Worm (Caenorhabditis elegans) whole organism, L4 larva: Measurements from ENCODE around the gene ZK1236.5.

ENCODE experiments used
- F37D6.2 ChIP-seq: sonication (generic microtip); optimal IDR thresholded peaks from 2 replicates; lab custom pipeline; 2016; ENCODE audit warnings: mild to moderate bottlenecking, missing genetic modification characterization, missing compliant biosample characterization
- F49E8.2 ChIP-seq: sonication (generic microtip); optimal IDR thresholded peaks from 2 replicates; lab custom pipeline; 2016; ENCODE audit warnings: missing compliant biosample characterization, mild to moderate bottlenecking, missing genetic modification characterization, borderline replicate concordance
- T26A8.4 ChIP-seq: fragments of 200-800 bp; sonication (Bioruptor generic); IDR thresholded peaks from 2 replicates; pipeline ENCODE4 v1.3.6; 2022; ENCODE audit warnings: missing genetic modification characterization, missing compliant biosample characterization
- Y5F2A.4 ChIP-seq: fragments of 200-800 bp; sonication (Bioruptor generic); optimal IDR thresholded peaks from 2 replicates; lab custom pipeline; 2018; ENCODE audit warnings: mild to moderate bottlenecking, missing genetic modification characterization, missing compliant biosample characterization
- ZK337.2 ChIP-seq: fragments of 200-800 bp; sonication (Bioruptor generic); IDR thresholded peaks from 2 replicates; pipeline ENCODE4 v1.3.6; 2022; ENCODE audit warnings: missing genetic modification reagents, missing genetic modification characterization, missing compliant biosample characterization
- aha-1 ChIP-seq: fragments of 150-350 bp; peaks from one replicate; lab custom pipeline; 2014; ENCODE audit warnings: missing biosample characterization, missing genetic modification characterization
- aly-2 ChIP-seq: sonication (generic microtip); optimal IDR thresholded peaks from 2 replicates; lab custom pipeline; 2018; ENCODE audit warnings: missing biosample characterization, missing genetic modification characterization
- ama-1 ChIP-seq: fragments of 150-350 bp; optimal IDR thresholded peaks from 2 replicates; lab custom pipeline; 2014; ENCODE audit warnings: inconsistent platforms, mixed read lengths
- arid-1 ChIP-seq: fragments of 200-800 bp; sonication (Bioruptor generic); conservative IDR thresholded peaks from 2 replicates; pipeline ENCODE4 v1.3.6; 2022; ENCODE audit warnings: missing genetic modification reagents, missing genetic modification characterization, missing compliant biosample characterization
- ceh-82 ChIP-seq: sonication (generic microtip); optimal IDR thresholded peaks from 2 replicates; lab custom pipeline; 2017; ENCODE audit warnings: missing biosample characterization, missing genetic modification characterization
- daf-16 ChIP-seq, 3 experiments: sonication (generic microtip); optimal IDR thresholded peaks; 2 replicates each; lab custom pipeline; 2016 to 2017; ENCODE audit warnings: missing genetic modification characterization in 3 of 3, missing genetic modification reagents in 3 of 3, mild to moderate bottlenecking in 2 of 3, missing compliant biosample characterization in 2 of 3, missing biosample characterization in 1 of 3, moderate library complexity in 1 of 3
- daf-19 ChIP-seq: fragments of 200-800 bp; sonication (Bioruptor generic); conservative IDR thresholded peaks from 2 replicates; pipeline ENCODE4 v1.3.6; 2022; ENCODE audit warnings: missing genetic modification characterization, missing compliant biosample characterization
- daf-8 ChIP-seq: fragments of 200-800 bp; sonication (Bioruptor generic); IDR thresholded peaks from 2 replicates; pipeline ENCODE4 v1.3.6; 2022; ENCODE audit warnings: missing genetic modification characterization, missing compliant biosample characterization
- dmd-8 ChIP-seq: fragments of 200-800 bp; sonication (Bioruptor generic); IDR thresholded peaks from 2 replicates; pipeline ENCODE4 v1.3.6; 2022; ENCODE audit warnings: missing genetic modification characterization, missing compliant biosample characterization
- duxl-1 ChIP-seq: sonication (generic microtip); optimal IDR thresholded peaks from 2 replicates; lab custom pipeline; 2016; ENCODE audit warnings: mild to moderate bottlenecking, missing genetic modification characterization, moderate library complexity, missing compliant biosample characterization; ENCODE audit not compliant: poor library complexity
- dve-1 ChIP-seq: sonication (generic microtip); optimal IDR thresholded peaks from 2 replicates; lab custom pipeline; 2017; ENCODE audit warnings: antibody characterized with exemption, mild to moderate bottlenecking, missing genetic modification characterization, missing compliant biosample characterization; ENCODE audit not compliant: insufficient read depth
- fkh-10 ChIP-seq: fragments of 150-350 bp; optimal IDR thresholded peaks from 2 replicates; lab custom pipeline; 2014; ENCODE audit warnings: missing biosample characterization, missing genetic modification reagents, missing genetic modification characterization
- gei-8 ChIP-seq: fragments of 200-800 bp; sonication (Bioruptor generic); optimal IDR thresholded peaks from 2 replicates; lab custom pipeline; 2018; ENCODE audit warnings: mild to moderate bottlenecking, missing genetic modification characterization, missing compliant biosample characterization
- hlh-30 ChIP-seq: sonication (generic microtip); optimal IDR thresholded peaks from 2 replicates; lab custom pipeline; 2017; ENCODE audit warnings: antibody characterized with exemption, mild to moderate bottlenecking, missing genetic modification characterization, missing compliant biosample characterization; ENCODE audit not compliant: insufficient read depth
- hmg-1.1 ChIP-seq: fragments of 200-800 bp; sonication (Bioruptor generic); IDR thresholded peaks from 2 replicates; pipeline ENCODE4 v1.3.6; 2022; ENCODE audit warnings: missing genetic modification reagents, missing genetic modification characterization, missing compliant biosample characterization
- lim-7 ChIP-seq: fragments of 200-800 bp; sonication (Bioruptor generic); IDR thresholded peaks from 2 replicates; pipeline ENCODE4 v1.3.6; 2022; ENCODE audit warnings: missing genetic modification characterization, missing compliant biosample characterization
- lin-1 ChIP-seq: fragments of 200-800 bp; sonication (Bioruptor generic); IDR thresholded peaks from 2 replicates; pipeline ENCODE4 v1.3.6; 2022; ENCODE audit warnings: missing genetic modification reagents, missing genetic modification characterization, missing compliant biosample characterization
- lin-13 ChIP-seq: fragments of 150-350 bp; optimal IDR thresholded peaks from 2 replicates; lab custom pipeline; 2014; ENCODE audit warnings: missing biosample characterization, missing genetic modification reagents, missing genetic modification characterization
- lin-38 ChIP-seq: fragments of 200-800 bp; sonication (Bioruptor generic); IDR thresholded peaks from 2 replicates; pipeline ENCODE4 v1.3.6; 2022; ENCODE audit warnings: missing genetic modification reagents, missing genetic modification characterization, missing compliant biosample characterization
- lin-39 ChIP-seq: fragments of 150-350 bp; optimal IDR thresholded peaks from 2 replicates; lab custom pipeline; 2014; ENCODE audit warnings: missing biosample characterization, missing genetic modification reagents, missing genetic modification characterization
- lir-3 ChIP-seq: sonication (generic microtip); optimal IDR thresholded peaks from 2 replicates; lab custom pipeline; 2016; ENCODE audit warnings: mild to moderate bottlenecking, missing genetic modification characterization, missing compliant biosample characterization
- madf-5 ChIP-seq, 2 experiments: fragments of 200-800 bp; sonication (Bioruptor generic); IDR thresholded peaks; 2 replicates each; pipeline ENCODE4 v1.3.6; 2022; ENCODE audit warnings: missing compliant biosample characterization in 2 of 2, missing genetic modification characterization in 2 of 2
- madf-9 ChIP-seq: fragments of 200-800 bp; sonication (Bioruptor generic); conservative IDR thresholded peaks from 2 replicates; pipeline ENCODE4 v1.3.6; 2022; ENCODE audit warnings: missing genetic modification reagents, missing genetic modification characterization, missing compliant biosample characterization
- mep-1 ChIP-seq: fragments of 150-350 bp; sonication (generic microtip); optimal IDR thresholded peaks from 3 replicates; lab custom pipeline; 2014; ENCODE audit warnings: missing biosample characterization, missing genetic modification characterization
- mes-2 ChIP-seq: sonication (generic microtip); optimal IDR thresholded peaks from 2 replicates; lab custom pipeline; 2016; ENCODE audit warnings: missing genotype, mild to moderate bottlenecking, missing genetic modification characterization, missing compliant biosample characterization; ENCODE audit not compliant: poor library complexity, severe bottlenecking
- mxl-3 ChIP-seq: fragments of 200-800 bp; sonication (Bioruptor generic); optimal IDR thresholded peaks from 2 replicates; lab custom pipeline; 2018; ENCODE audit warnings: mild to moderate bottlenecking, missing genetic modification characterization, missing compliant biosample characterization
- nhr-102 ChIP-seq: sonication (generic microtip); optimal IDR thresholded peaks from 2 replicates; lab custom pipeline; 2016; ENCODE audit warnings: mild to moderate bottlenecking, missing genetic modification characterization, moderate library complexity, missing compliant biosample characterization
- nhr-111 ChIP-seq: fragments of 200-800 bp; sonication (Bioruptor generic); optimal IDR thresholded peaks from 2 replicates; lab custom pipeline; 2018; ENCODE audit warnings: mild to moderate bottlenecking, missing genetic modification characterization, missing compliant biosample characterization
- nhr-42 ChIP-seq: fragments of 200-800 bp; sonication (Bioruptor generic); IDR thresholded peaks from 2 replicates; pipeline ENCODE4 v1.3.6; 2022; ENCODE audit warnings: missing genetic modification characterization, missing compliant biosample characterization
- nhr-6 ChIP-seq: fragments of 150-350 bp; optimal IDR thresholded peaks from 2 replicates; lab custom pipeline; 2014; ENCODE audit warnings: missing biosample characterization, missing genetic modification characterization
- nhr-76 ChIP-seq: fragments of 150-350 bp; optimal IDR thresholded peaks from 2 replicates; lab custom pipeline; 2014; ENCODE audit warnings: missing biosample characterization, missing genetic modification characterization
- nhr-77 ChIP-seq: fragments of 150-350 bp; optimal IDR thresholded peaks from 2 replicates; lab custom pipeline; 2014; ENCODE audit warnings: missing biosample characterization, missing genetic modification characterization
- pha-4 ChIP-seq, 2 experiments: fragments of 150-350 bp in 1 of 2; fragments of 200-800 bp in 1 of 2; sonication (Bioruptor generic) in 1 of 2; IDR thresholded peaks in 1 of 2; optimal IDR thresholded peaks in 1 of 2; 2 replicates each; pipeline versions ENCODE4 v1.3.6 to Lab custom; 2014 to 2022; ENCODE audit warnings: missing genetic modification characterization in 2 of 2, missing genetic modification reagents in 2 of 2, missing biosample characterization in 1 of 2, missing compliant biosample characterization in 1 of 2
- php-3 ChIP-seq: fragments of 200-800 bp; sonication (Bioruptor generic); IDR thresholded peaks from 2 replicates; pipeline ENCODE4 v1.3.6; 2022; ENCODE audit warnings: missing genetic modification reagents, missing genetic modification characterization, missing compliant biosample characterization
- pqm-1 ChIP-seq: sonication (generic microtip); optimal IDR thresholded peaks from 2 replicates; lab custom pipeline; 2017; ENCODE audit warnings: missing biosample characterization, missing genetic modification characterization
- snpc-4 ChIP-seq: fragments of 150-350 bp; optimal IDR thresholded peaks from 2 replicates; lab custom pipeline; 2014; ENCODE audit warnings: missing biosample characterization, missing genetic modification characterization
- spr-1 ChIP-seq: sonication (generic microtip); optimal IDR thresholded peaks from 2 replicates; lab custom pipeline; 2016; ENCODE audit warnings: mild to moderate bottlenecking, missing genetic modification characterization, missing compliant biosample characterization
- tag-97 ChIP-seq: fragments of 200-800 bp; sonication (Bioruptor generic); IDR thresholded peaks from 2 replicates; pipeline ENCODE4 v1.3.6; 2022; ENCODE audit warnings: missing genetic modification characterization, missing compliant biosample characterization
- unc-130 ChIP-seq: sonication (generic microtip); optimal IDR thresholded peaks from 2 replicates; lab custom pipeline; 2016; ENCODE audit warnings: missing genetic modification reagents, missing genetic modification characterization, missing compliant biosample characterization
- zfp-3 ChIP-seq: fragments of 200-800 bp; sonication (Bioruptor generic); conservative IDR thresholded peaks from 2 replicates; pipeline ENCODE4 v1.3.6; 2022; ENCODE audit warnings: missing genetic modification reagents, missing genetic modification characterization, missing compliant biosample characterization
- zip-11 ChIP-seq: fragments of 200-800 bp; sonication (Bioruptor generic); IDR thresholded peaks from 2 replicates; pipeline ENCODE4 v1.3.6; 2022; ENCODE audit warnings: missing genetic modification characterization, missing compliant biosample characterization

The ZK1236.5 gene

DNA sequence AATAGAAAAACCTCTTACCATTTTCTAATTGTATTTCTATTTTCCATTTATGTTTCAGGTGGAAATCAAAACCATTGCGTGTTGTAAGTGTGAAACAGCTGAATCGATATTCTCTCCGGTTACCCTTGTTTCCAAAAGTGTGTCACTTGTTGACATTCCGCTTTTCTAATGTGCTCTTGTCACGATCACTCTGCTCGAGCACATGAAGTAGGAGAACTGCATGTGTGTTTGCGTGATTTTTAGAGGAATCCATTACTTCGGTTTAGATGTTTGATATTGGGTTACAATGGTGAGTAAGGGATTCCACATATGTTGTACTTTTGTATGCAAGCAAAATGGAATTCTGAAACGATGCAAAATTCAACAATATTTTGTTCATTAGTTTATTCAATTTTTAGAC, 18.5 kb upstream of the ZK1236.5 start:
- TF ChIP-seq lin-38 (GFP tag; lab: Robert Waterston, UW) (peak; percentile 42; the same call in 1 of the 2 replicates), daf-16 (GFP tag; optimal IDR thresholded peaks at IDR 0.05; lab: Kevin White, UChicago) (no peak), daf-16 (tag; optimal IDR thresholded peaks at IDR 0.05; lab: Kevin White, UChicago) (peak; percentile 54), duxl-1 (tag; lab: Kevin White, UChicago) (peak; percentile 27), hlh-30 (tag; lab: Kevin White, UChicago) (peak; percentile 20), nhr-42 (GFP tag; lab: Robert Waterston, UW) (no peak)

DNA sequence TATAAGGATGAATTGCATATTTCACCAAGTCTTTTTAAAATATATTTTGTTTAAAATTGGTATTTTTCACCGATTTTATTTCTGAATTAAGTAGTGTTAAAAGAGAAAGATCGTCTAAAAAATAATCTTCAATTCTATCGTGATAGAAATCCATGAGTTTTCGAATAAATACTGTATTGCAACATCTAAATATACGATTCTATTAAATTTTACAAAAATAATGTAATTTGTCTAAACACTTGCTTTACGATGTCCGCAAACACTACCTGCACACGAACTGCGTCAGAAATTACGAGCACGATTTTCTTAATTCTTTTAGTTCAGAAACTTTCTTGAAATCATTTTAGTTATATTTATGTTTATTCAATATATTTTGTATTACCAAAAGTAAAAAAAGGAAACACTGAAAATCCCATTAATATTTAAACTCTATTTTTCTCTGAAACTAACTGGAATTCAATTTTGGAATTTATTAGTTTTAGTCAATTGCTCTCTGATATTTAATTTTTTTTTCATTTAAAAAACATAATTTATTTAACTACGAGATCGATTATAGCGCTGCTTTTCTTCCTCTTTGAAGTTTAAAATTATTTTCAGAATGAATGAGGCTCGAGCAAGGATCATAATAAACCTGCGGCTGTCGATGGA, 17.3 kb upstream of the ZK1236.5 start, which contains the start of gene mrpl-32:
Gene mrpl-32, plus strand, starts transcription at position 598 of the 648 bp plus-strand sequence.
- TF ChIP-seq nhr-111 (GFP tag; lab: Kevin White, UChicago) = peak; percentile 2
- TF ChIP-seq madf-9 = no peak
- TF ChIP-seq daf-8 (GFP tag; lab: Robert Waterston, UW) = no peak
- TF ChIP-seq zfp-3 (GFP tag; lab: Robert Waterston, UW) = 0 out of 2 replicates have a peak, but pooled peaks have one; percentile 23
- no peak for TF ChIP-seq dmd-8 (GFP tag; lab: Robert Waterston, UW)
- TF ChIP-seq madf-5 (GFP tag; IDR thresholded peaks at IDR 0.05; lab: Robert Waterston, UW) = no peak
- peak; percentile 15 for TF ChIP-seq nhr-6 (tag; lab: Kevin White, UChicago)
- no peak for TF ChIP-seq mxl-3 (GFP tag; lab: Kevin White, UChicago)
- peak; percentile 40 for TF ChIP-seq lir-3 (tag; lab: Kevin White, UChicago)
- peak; percentile 77 for TF ChIP-seq lin-38 (GFP tag; lab: Robert Waterston, UW)
- TF ChIP-seq F37D6.2 = no peak
- TF ChIP-seq mep-1 (tag; lab: Kevin White, UChicago) = peak; percentile 63
- no peak for TF ChIP-seq aly-2 (tag; lab: Kevin White, UChicago)
- peak; percentile 10 to 41 for TF ChIP-seq daf-16 (GFP tag; optimal IDR thresholded peaks at IDR 0.05; lab: Kevin White, UChicago)
- peak; percentile 11 for TF ChIP-seq daf-16 (tag; optimal IDR thresholded peaks at IDR 0.05; lab: Kevin White, UChicago)
- TF ChIP-seq nhr-76 = no peak
- TF ChIP-seq fkh-10 (GFP tag; lab: Kevin White, UChicago) = no peak
- TF ChIP-seq snpc-4 = no peak
- TF ChIP-seq pqm-1 = no peak
- peak; percentile 32; the same call in 1 of the 2 replicates for TF ChIP-seq zip-11
- 0 out of 2 replicates have a peak, but pooled peaks have one; percentile 56 for TF ChIP-seq lim-7
- peak; percentile 35 for TF ChIP-seq nhr-102 (tag; lab: Kevin White, UChicago)
- no peak for TF ChIP-seq duxl-1 (tag; lab: Kevin White, UChicago)
- TF ChIP-seq spr-1 (tag; lab: Kevin White, UChicago) = no peak
- TF ChIP-seq Y5F2A.4 (GFP tag; lab: Kevin White, UChicago) = peak; percentile 50
- no peak for TF ChIP-seq ZK337.2
- TF ChIP-seq daf-19 = no peak
- no peak for TF ChIP-seq hmg-1.1 (GFP tag; lab: Robert Waterston, UW)
- TF ChIP-seq T26A8.4 (GFP tag; lab: Robert Waterston, UW) = no peak
- no peak for TF ChIP-seq lin-39 (tag; lab: Kevin White, UChicago)
- TF ChIP-seq lin-1 (GFP tag; lab: Robert Waterston, UW) = peak; percentile 71; the same call in 1 of the 2 replicates
- TF ChIP-seq nhr-77 (tag; lab: Kevin White, UChicago) = no peak
- peak; percentile 33; the same call in 1 of the 2 replicates for TF ChIP-seq php-3 (GFP tag; lab: Robert Waterston, UW)
- TF ChIP-seq tag-97 (GFP tag; lab: Robert Waterston, UW) = no peak
- TF ChIP-seq ama-1 (lab: Kevin White, UChicago) = peak; percentile 16
- peak; percentile 75 for TF ChIP-seq arid-1
- TF ChIP-seq aha-1 (tag; lab: Kevin White, UChicago) = no peak
- TF ChIP-seq dve-1 (tag; lab: Kevin White, UChicago) = peak; percentile 66
- no peak for TF ChIP-seq unc-130 (GFP tag; lab: Kevin White, UChicago)
- peak; percentile 73 for TF ChIP-seq F49E8.2 (tag; lab: Kevin White, UChicago)
- TF ChIP-seq mes-2 (tag; lab: Kevin White, UChicago) = peak; percentile 50
- TF ChIP-seq ceh-82 (tag; lab: Kevin White, UChicago) = no peak
- peak; percentile 30; the same call in 1 of the 2 replicates for TF ChIP-seq pha-4 (GFP tag; IDR thresholded peaks at IDR 0.05; lab: Robert Waterston, UW)
- TF ChIP-seq pha-4 (tag; optimal IDR thresholded peaks at IDR 0.05; lab: Kevin White, UChicago) = peak; percentile 26
- no peak for TF ChIP-seq gei-8 (GFP tag; lab: Kevin White, UChicago)
- TF ChIP-seq lin-13 (GFP tag; lab: Kevin White, UChicago) = no peak
